Worm (Caenorhabditis elegans) whole organism, midembryonic: Measurements from ENCODE around the gene nep-4.

Experiments used
- T22C8.4 ChIP-seq: fragments of 200-800 bp; sonication (Bioruptor generic); IDR thresholded peaks from 2 replicates; pipeline ENCODE4 v1.3.6; 2022; ENCODE audit warnings: missing genetic modification characterization, missing compliant biosample characterization
- cog-1 ChIP-seq: sonication (generic microtip); optimal IDR thresholded peaks from 2 replicates; lab custom pipeline; 2016; ENCODE audit warnings: missing genetic modification characterization, missing compliant biosample characterization
- med-1 ChIP-seq: sonication (generic microtip); optimal IDR thresholded peaks from 2 replicates; lab custom pipeline; 2017; ENCODE audit warnings: missing genetic modification characterization, mild to moderate bottlenecking, missing compliant biosample characterization, antibody characterized with exemption, missing genetic modification reagents; ENCODE audit not compliant: insufficient read depth
- ref-1 ChIP-seq: fragments of 200-800 bp; sonication (Bioruptor generic); conservative IDR thresholded peaks from 2 replicates; pipeline ENCODE4 v1.3.6; 2022; ENCODE audit warnings: missing genetic modification reagents, missing genetic modification characterization, missing compliant biosample characterization
- tab-1 ChIP-seq: fragments of 200-800 bp; sonication (Bioruptor generic); IDR thresholded peaks from 2 replicates; pipeline ENCODE4 v1.3.6; 2022; ENCODE audit warnings: missing genetic modification characterization, missing compliant biosample characterization
- ztf-23 ChIP-seq: fragments of 200-800 bp; sonication (Bioruptor generic); IDR thresholded peaks from 2 replicates; pipeline ENCODE4 v1.3.6; 2022; ENCODE audit warnings: missing genetic modification reagents, missing genetic modification characterization, missing compliant biosample characterization

ce11 chrX:6848596-6848995, 14.6 kb downstream of the nep-4 start:
- TF ChIP-seq T22C8.4: no peak
- TF ChIP-seq med-1: no peak
- no peak for TF ChIP-seq ref-1 (GFP tag; lab: Robert Waterston, UW)
- no peak for TF ChIP-seq cog-1 (tag; lab: Kevin White, UChicago)
- TF ChIP-seq ztf-23 (GFP tag; lab: Robert Waterston, UW): no peak
- no peak for TF ChIP-seq tab-1 (GFP tag; lab: Robert Waterston, UW)
